Worm (Caenorhabditis elegans) whole organism, L4 larva: ENCODE results near the gene C36C9.6.

ENCODE experiments used
- F37D6.2 ChIP-seq: sonication (generic microtip); optimal IDR thresholded peaks from 2 replicates; lab custom pipeline; 2016; ENCODE audit warnings: mild to moderate bottlenecking, missing genetic modification characterization, missing compliant biosample characterization
- aha-1 ChIP-seq: fragments of 150-350 bp; peaks from one replicate; lab custom pipeline; 2014; ENCODE audit warnings: missing biosample characterization, missing genetic modification characterization
- ceh-20 ChIP-seq: fragments of 200-800 bp; sonication (Bioruptor generic); IDR thresholded peaks from 2 replicates; pipeline ENCODE4 v1.3.6; 2022; ENCODE audit warnings: missing genetic modification reagents, missing genetic modification characterization, missing compliant biosample characterization
- ceh-32 ChIP-seq: sonication (generic microtip); optimal IDR thresholded peaks from 2 replicates; lab custom pipeline; 2016; ENCODE audit warnings: mild to moderate bottlenecking, missing genetic modification characterization, missing compliant biosample characterization; ENCODE audit not compliant: poor library complexity
- ces-1 ChIP-seq: fragments of 150-350 bp; sonication (generic microtip); optimal IDR thresholded peaks from 4 replicates; lab custom pipeline; 2014; ENCODE audit warnings: missing biosample characterization, missing genetic modification reagents, missing genetic modification characterization
- hlh-30 ChIP-seq: sonication (generic microtip); optimal IDR thresholded peaks from 2 replicates; lab custom pipeline; 2017; ENCODE audit warnings: antibody characterized with exemption, mild to moderate bottlenecking, missing genetic modification characterization, missing compliant biosample characterization; ENCODE audit not compliant: insufficient read depth
- lin-15B ChIP-seq: fragments of 150-350 bp; sonication (generic microtip); optimal IDR thresholded peaks from 3 replicates; lab custom pipeline; 2014; ENCODE audit warnings: missing biosample characterization, missing genetic modification characterization
- lir-3 ChIP-seq: sonication (generic microtip); optimal IDR thresholded peaks from 2 replicates; lab custom pipeline; 2016; ENCODE audit warnings: mild to moderate bottlenecking, missing genetic modification characterization, missing compliant biosample characterization
- pha-4 ChIP-seq, 2 experiments: fragments of 150-350 bp in 1 of 2; fragments of 200-800 bp in 1 of 2; sonication (Bioruptor generic) in 1 of 2; IDR thresholded peaks in 1 of 2; optimal IDR thresholded peaks in 1 of 2; 2 replicates each; pipeline versions ENCODE4 v1.3.6 to Lab custom; 2014 to 2022; ENCODE audit warnings: missing genetic modification characterization in 2 of 2, missing genetic modification reagents in 2 of 2, missing biosample characterization in 1 of 2, missing compliant biosample characterization in 1 of 2
- pqm-1 ChIP-seq: sonication (generic microtip); optimal IDR thresholded peaks from 2 replicates; lab custom pipeline; 2017; ENCODE audit warnings: missing biosample characterization, missing genetic modification characterization
- snpc-4 ChIP-seq: fragments of 150-350 bp; optimal IDR thresholded peaks from 2 replicates; lab custom pipeline; 2014; ENCODE audit warnings: missing biosample characterization, missing genetic modification characterization
- unc-39 ChIP-seq: sonication (generic microtip); optimal IDR thresholded peaks from 2 replicates; lab custom pipeline; 2017; ENCODE audit warnings: missing biosample characterization, missing genetic modification characterization
- unc-62 ChIP-seq, 3 experiments: fragments of 150-350 bp in 1 of 3; sonication (generic microtip); optimal IDR thresholded peaks in 2 of 3; peaks in 1 of 3; 1 replicate in 1 of 3; 2 replicates in 2 of 3; lab custom pipeline; 2014 to 2017; ENCODE audit warnings: missing biosample characterization in 3 of 3, missing genetic modification characterization in 3 of 3, missing genetic modification reagents in 3 of 3, missing genotype in 1 of 3

- TF ChIP-seq lir-3 (tag; lab: Kevin White, UChicago) (no peak), pha-4 (GFP tag; IDR thresholded peaks at IDR 0.05; lab: Robert Waterston, UW) (no peak), pha-4 (tag; optimal IDR thresholded peaks at IDR 0.05; lab: Kevin White, UChicago) (no peak), aha-1 (tag; lab: Kevin White, UChicago) (no peak), ceh-32 (tag; lab: Kevin White, UChicago) (no peak), ces-1 (GFP tag; lab: Kevin White, UChicago) (no peak), snpc-4 (tag; lab: Kevin White, UChicago) (no peak), pqm-1 (tag; lab: Kevin White, UChicago) (no peak), F37D6.2 (tag; lab: Kevin White, UChicago) (no peak), ceh-20 (no peak), hlh-30 (tag; lab: Kevin White, UChicago) (no peak), lin-15B (tag; lab: Kevin White, UChicago) (no peak), unc-39 (tag; lab: Kevin White, UChicago) (no peak), unc-62 (GFP tag; optimal IDR thresholded peaks at IDR 0.05 in 1 of 2; lab: Kevin White, UChicago) (no peak), unc-62 (tag; optimal IDR thresholded peaks at IDR 0.05; lab: Kevin White, UChicago) (no peak)
Observed at ce11 chrX:1729558-1729957, 38.8 kb upstream of the C36C9.6 start, which contains the start of gene dgn-3.
